Worm (Caenorhabditis elegans): ENCODE results near the gene W02H3.3.

- no peak for TF ChIP-seq scrt-1 (GFP tag; IDR thresholded peaks at IDR 0.05)
- TF ChIP-seq B0310.2 (tag; optimal IDR thresholded peaks at IDR 0.05): no peak
- TF ChIP-seq ama-1 (optimal IDR thresholded peaks at IDR 0.05): no peak
- TF ChIP-seq sea-1 (GFP tag; conservative IDR thresholded peaks at IDR 0.05): no peak
- TF ChIP-seq hnd-1 (tag; optimal IDR thresholded peaks at IDR 0.05): no peak
- no peak for TF ChIP-seq flt-1 (GFP tag; IDR thresholded peaks at IDR 0.05)
- TF ChIP-seq F13C5.2 (tag; optimal IDR thresholded peaks at IDR 0.05): no peak
- TF ChIP-seq tbx-11 (GFP tag; IDR thresholded peaks at IDR 0.05): no peak
- no peak for TF ChIP-seq hmbx-1 (tag; optimal IDR thresholded peaks at IDR 0.05)
- TF ChIP-seq ets-7 (tag; optimal IDR thresholded peaks at IDR 0.05): no peak
- TF ChIP-seq aly-1 (tag; optimal IDR thresholded peaks at IDR 0.05): no peak
- no peak for TF ChIP-seq tbx-37 (GFP tag; conservative IDR thresholded peaks at IDR 0.05)
- no peak for TF ChIP-seq hmg-4 (GFP tag; optimal IDR thresholded peaks at IDR 0.05)
Observed at ce11 chrX:11134750-11135394, 36.9 kb upstream of the W02H3.3 start.

All from whole organism, early embryonic.